Fruit fly (Drosophila melanogaster) whole organism: ENCODE measurements around the gene CG31088.

Source experiments
- CG8478 ChIP-seq: fragments of >200 bp; optimal IDR thresholded peaks from 2 replicates; lab custom pipeline; 2018; ENCODE audit warnings: inconsistent platforms
- EcR ChIP-seq, 2 experiments: fragments of >200 bp; optimal IDR thresholded peaks; 2 replicates each; lab custom pipeline; 2017; ENCODE audit warnings: missing biosample characterization in 2 of 2, missing genetic modification characterization in 2 of 2, missing genetic modification reagents in 2 of 2

DNA sequence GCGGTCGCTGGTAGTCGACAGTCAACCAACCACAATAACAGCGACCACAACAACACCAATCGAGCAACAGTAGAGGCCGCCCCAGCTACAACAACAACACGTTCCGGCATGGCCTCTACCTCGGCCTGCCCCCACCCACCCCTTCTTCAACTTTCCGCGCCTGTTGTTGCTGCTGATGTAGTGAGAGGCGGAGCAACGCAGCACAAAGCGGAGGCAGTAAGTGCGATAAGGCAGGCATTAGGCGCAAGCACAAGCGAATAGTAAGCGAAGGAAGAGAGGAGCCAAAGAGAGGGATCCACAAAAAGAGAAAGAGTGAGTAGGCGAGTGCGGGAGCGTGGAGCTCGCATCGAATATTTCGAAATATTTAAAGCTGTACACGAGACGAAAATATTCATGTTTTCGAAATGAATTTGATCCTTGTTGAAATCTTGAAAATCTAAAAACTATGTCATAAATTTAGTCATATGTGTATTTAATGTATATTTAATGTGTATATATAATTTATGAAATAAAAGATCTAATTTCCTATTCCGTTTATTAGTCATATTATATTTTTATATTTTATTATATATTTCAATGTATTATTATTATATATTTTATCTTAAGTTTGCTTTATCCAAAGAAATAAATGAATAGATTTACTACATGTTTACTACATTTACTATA lies 42.5 kb upstream of the CG31088 start:
- TF ChIP-seq CG8478 (lab: Kevin White, UChicago) (no peak), EcR (GFP tag; optimal IDR thresholded peaks at IDR 0.05; lab: Kevin White, UChicago) (no peak)
